Worm (Caenorhabditis elegans): ENCODE data around the gene C50H2.5.

DNA sequence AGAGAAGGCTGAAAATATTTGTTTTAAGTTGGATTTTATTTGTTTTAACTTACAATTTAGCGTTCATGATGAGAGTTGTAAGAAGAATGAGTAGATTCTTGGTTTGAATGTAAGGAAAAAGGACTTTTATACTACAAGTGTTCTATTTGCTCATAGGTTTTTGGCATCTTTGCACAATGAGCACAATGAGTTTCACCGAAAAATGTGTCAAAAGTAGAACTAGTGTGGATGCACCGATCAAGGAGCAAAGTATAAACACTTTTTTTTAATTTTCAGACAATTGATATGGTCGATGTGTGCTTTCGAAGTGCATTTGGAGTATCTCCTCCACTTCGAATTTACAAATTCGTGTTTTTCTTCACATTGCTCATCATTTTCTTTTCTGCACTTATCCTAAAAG, 12.4 kb upstream of the C50H2.5 start, which contains the start of gene fipr-11:
- TF ChIP-seq him-1 (tag; optimal IDR thresholded peaks at IDR 0.05) (no peak), W03F9.2 (tag; optimal IDR thresholded peaks at IDR 0.05) (no peak)
